Fruit fly (Drosophila melanogaster): Measurements from ENCODE around the gene E2f1.

dm6 chr3R:21591962-21592361, 68.7 kb downstream of the E2f1 start:
- TF ChIP-seq OdsH (GFP tag; optimal IDR thresholded peaks at IDR 0.05) (no peak), usp (GFP tag; optimal IDR thresholded peaks at IDR 0.05) (no peak), Vsx2 (GFP tag; optimal IDR thresholded peaks at IDR 0.05; ENCODE audit: partially characterized antibody) (no peak), Myc (optimal IDR thresholded peaks at IDR 0.05) (no peak), Sp1 (GFP tag; optimal IDR thresholded peaks at IDR 0.05) (no peak), Rel (GFP tag; optimal IDR thresholded peaks at IDR 0.05) (no peak), Rel (tag; optimal IDR thresholded peaks at IDR 0.05) (no peak), rgr (GFP tag; optimal IDR thresholded peaks at IDR 0.05) (no peak), GATAd (GFP tag; optimal IDR thresholded peaks at IDR 0.05) (no peak), fru (GFP tag; optimal IDR thresholded peaks at IDR 0.05) (no peak), pan (optimal IDR thresholded peaks at IDR 0.05) (no peak), dmrt93B (GFP tag; optimal IDR thresholded peaks at IDR 0.05) (no peak)

Measured in whole organism, wandering third instar larva.